Worm (Caenorhabditis elegans): ENCODE results near the gene T24H10.4.

DNA sequence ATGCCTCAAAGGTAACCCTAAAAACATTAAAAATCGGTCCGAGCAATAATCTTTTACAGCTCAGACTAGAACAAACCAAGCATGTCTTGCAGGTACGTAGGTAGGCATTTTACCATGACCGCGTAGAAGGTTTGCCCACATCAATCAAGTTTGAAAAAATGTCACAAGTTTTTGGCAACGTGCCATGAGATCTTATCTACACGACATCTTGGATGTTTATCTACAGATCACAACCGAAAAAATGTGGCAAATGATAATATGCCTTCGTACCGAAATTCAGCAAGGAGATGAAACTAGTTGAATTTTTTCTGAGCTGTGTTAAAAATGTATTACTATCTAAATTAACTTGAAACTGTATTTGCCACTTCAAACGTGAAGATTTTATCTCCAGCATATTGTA lies 44.9 kb upstream of the T24H10.4 start:
- TF ChIP-seq T22C8.4 (GFP tag; IDR thresholded peaks at IDR 0.05) (no peak), flt-1 (GFP tag; IDR thresholded peaks at IDR 0.05) (no peak), med-1 (GFP tag; optimal IDR thresholded peaks at IDR 0.05; ENCODE audit: insufficient read depth) (no peak), ztf-29 (GFP tag; IDR thresholded peaks at IDR 0.05) (no peak), ref-1 (GFP tag; conservative IDR thresholded peaks at IDR 0.05) (no peak), klf-2 (GFP tag; conservative IDR thresholded peaks at IDR 0.05) (no peak)

Data from whole organism, midembryonic.